Worm (Caenorhabditis elegans): ENCODE data around the gene T01C8.3.

T01C8.3 gene

ce11 chrX:16813148-16813547 is 30.1 kb upstream of the T01C8.3 start:
- TF ChIP-seq zag-1 (tag; optimal IDR thresholded peaks at IDR 0.05) (no peak), pha-4 (tag; optimal IDR thresholded peaks at IDR 0.05) (peak; percentile 82), fkh-10 (GFP tag; optimal IDR thresholded peaks at IDR 0.05) (no peak), elt-2 (tag; optimal IDR thresholded peaks at IDR 0.05) (peak; percentile 82), jun-1 (tag; optimal IDR thresholded peaks at IDR 0.05) (peak; percentile 33), pqm-1 (tag; optimal IDR thresholded peaks at IDR 0.05) (peak; percentile 82)

- TF ChIP-seq nhr-237 (tag; optimal IDR thresholded peaks at IDR 0.05) = no peak
- TF ChIP-seq lin-39 (tag; optimal IDR thresholded peaks at IDR 0.05) = peak; percentile 19
Measured at ce11 chrX:16811974-16812373, 29.0 kb upstream of the T01C8.3 start.

- TF ChIP-seq snpc-4 (tag; optimal IDR thresholded peaks at IDR 0.05) = no peak
- no peak for TF ChIP-seq ztf-11 (tag; optimal IDR thresholded peaks at IDR 0.05)
- no peak for TF ChIP-seq nhr-28 (tag; optimal IDR thresholded peaks at IDR 0.05)
- no peak for TF ChIP-seq egl-5 (tag; optimal IDR thresholded peaks at IDR 0.05)
- TF ChIP-seq ceh-16 (tag; optimal IDR thresholded peaks at IDR 0.05) = no peak
Measured at ce11 chrX:16809689-16810088, 26.7 kb upstream of the T01C8.3 start.

ce11 chrX:16808526-16808925 is 25.5 kb upstream of the T01C8.3 start:
- TF ChIP-seq ceh-16 (tag; optimal IDR thresholded peaks at IDR 0.05) (no peak), pqm-1 (tag; optimal IDR thresholded peaks at IDR 0.05) (no peak), aly-2 (tag; optimal IDR thresholded peaks at IDR 0.05) (no peak), nhr-23 (tag; optimal IDR thresholded peaks at IDR 0.05) (no peak), mdl-1 (tag; optimal IDR thresholded peaks at IDR 0.05) (no peak), zag-1 (tag; optimal IDR thresholded peaks at IDR 0.05) (no peak), nhr-12 (tag; optimal IDR thresholded peaks at IDR 0.05) (no peak), unc-39 (tag; optimal IDR thresholded peaks at IDR 0.05) (no peak), egl-27 (tag; optimal IDR thresholded peaks at IDR 0.05) (no peak), mml-1 (tag; optimal IDR thresholded peaks at IDR 0.05) (no peak), nhr-237 (tag; optimal IDR thresholded peaks at IDR 0.05) (no peak), ztf-4 (tag; optimal IDR thresholded peaks at IDR 0.05) (no peak), nhr-25 (tag; optimal IDR thresholded peaks at IDR 0.05) (no peak), R02D3.7 (tag; optimal IDR thresholded peaks at IDR 0.05) (no peak), hmg-11 (tag; optimal IDR thresholded peaks at IDR 0.05) (no peak), egl-5 (tag; optimal IDR thresholded peaks at IDR 0.05) (no peak), lin-15B (tag; optimal IDR thresholded peaks at IDR 0.05) (no peak)

ce11 chrX:16807015-16807414 is 24.0 kb upstream of the T01C8.3 start, which contains the start of gene mec-4:
Gene mec-4 (minus strand): TSS chrX:16807115.
- no peak for TF ChIP-seq ceh-16 (tag; optimal IDR thresholded peaks at IDR 0.05)
- TF ChIP-seq nhr-12 (tag; optimal IDR thresholded peaks at IDR 0.05) = no peak
- no peak for TF ChIP-seq jun-1 (tag; optimal IDR thresholded peaks at IDR 0.05)
- TF ChIP-seq ceh-9 (tag; optimal IDR thresholded peaks at IDR 0.05) = no peak
- no peak for TF ChIP-seq mml-1 (tag; optimal IDR thresholded peaks at IDR 0.05)
- TF ChIP-seq ceh-28 (tag; optimal IDR thresholded peaks at IDR 0.05) = no peak
- no peak for TF ChIP-seq ZK546.5 (tag; optimal IDR thresholded peaks at IDR 0.05)
- no peak for TF ChIP-seq nhr-11 (tag; optimal IDR thresholded peaks at IDR 0.05)
- TF ChIP-seq pqm-1 (tag; optimal IDR thresholded peaks at IDR 0.05) = no peak
- TF ChIP-seq nhr-25 (tag; optimal IDR thresholded peaks at IDR 0.05) = no peak
- no peak for TF ChIP-seq elt-3 (tag; optimal IDR thresholded peaks at IDR 0.05)
- TF ChIP-seq eor-1 (tag; optimal IDR thresholded peaks at IDR 0.05) = no peak
- TF ChIP-seq ztf-11 (tag; optimal IDR thresholded peaks at IDR 0.05) = no peak
- TF ChIP-seq skn-1 (tag; optimal IDR thresholded peaks at IDR 0.05) = no peak
- TF ChIP-seq elt-2 (tag; optimal IDR thresholded peaks at IDR 0.05) = no peak
- TF ChIP-seq unc-39 (tag; optimal IDR thresholded peaks at IDR 0.05) = no peak
- no peak for TF ChIP-seq nhr-43 (tag; optimal IDR thresholded peaks at IDR 0.05; ENCODE audit: poor library complexity, severe bottlenecking)
- no peak for TF ChIP-seq fkh-2 (tag; optimal IDR thresholded peaks at IDR 0.05)
- no peak for TF ChIP-seq ama-1 (optimal IDR thresholded peaks at IDR 0.05)

- no peak for TF ChIP-seq R02D3.7 (tag; optimal IDR thresholded peaks at IDR 0.05)
- peak; percentile 5 for TF ChIP-seq elt-2 (tag; optimal IDR thresholded peaks at IDR 0.05)
- TF ChIP-seq ama-1 (optimal IDR thresholded peaks at IDR 0.05) = peak; percentile 7
Measured at ce11 chrX:16803545-16803944, 20.5 kb upstream of the T01C8.3 start.

Measured in whole organism, L3 larva.